Worm (Caenorhabditis elegans) whole organism, late embryonic: ENCODE results near the gene K12H6.7.

Experiments
- dve-1 ChIP-seq: sonication (generic microtip); optimal IDR thresholded peaks from 2 replicates; lab custom pipeline; 2017; ENCODE audit warnings: antibody characterized with exemption, mild to moderate bottlenecking, missing genetic modification characterization, missing compliant biosample characterization
- hlh-30 ChIP-seq: sonication (generic microtip); optimal IDR thresholded peaks from 2 replicates; lab custom pipeline; 2017; ENCODE audit warnings: antibody characterized with exemption, missing genetic modification characterization, missing compliant biosample characterization; ENCODE audit not compliant: insufficient read depth

ce11 chrII:2804949-2805348, 31.8 kb downstream of the K12H6.7 start:
- no peak for TF ChIP-seq dve-1 (tag; lab: Kevin White, UChicago)
- no peak for TF ChIP-seq hlh-30 (tag; lab: Kevin White, UChicago)
